Worm (Caenorhabditis elegans): ENCODE results near the gene F35A5.8.

F35A5.8 gene

DNA sequence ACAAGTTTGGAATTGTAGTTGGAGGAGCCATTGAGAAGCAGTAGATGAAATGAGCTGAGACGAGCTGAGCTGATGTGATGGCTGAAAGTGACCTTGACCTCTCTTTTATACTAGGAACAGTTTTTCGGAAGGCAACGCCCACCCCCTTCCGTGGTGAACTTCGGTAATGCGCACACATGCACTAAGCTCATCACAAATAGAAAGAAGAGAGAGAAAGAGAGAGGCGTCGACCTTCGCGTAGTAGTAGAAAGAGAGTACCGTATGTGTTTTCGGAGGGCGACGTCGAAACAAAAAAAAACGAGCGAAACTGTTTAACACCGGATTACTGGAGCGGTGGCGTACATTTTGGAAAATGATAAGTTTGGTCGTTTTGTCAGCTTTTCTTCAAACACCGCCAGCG is 22.2 kb downstream of the F35A5.8 start, which contains the start of gene marg-1:
marg-1 (minus strand) TSS at position 101 of the 400 bp plus-strand sequence.
- no peak for TF ChIP-seq pax-3 (tag; optimal IDR thresholded peaks at IDR 0.05)
- TF ChIP-seq lin-14 (GFP tag; optimal IDR thresholded peaks at IDR 0.05): peak; percentile 3
- TF ChIP-seq nhr-84 (tag; optimal IDR thresholded peaks at IDR 0.05): no peak
- TF ChIP-seq nhr-20 (tag; optimal IDR thresholded peaks at IDR 0.05): no peak
- TF ChIP-seq lin-39 (tag; optimal IDR thresholded peaks at IDR 0.05): no peak
- TF ChIP-seq fkh-8 (tag; optimal IDR thresholded peaks at IDR 0.05): no peak
- TF ChIP-seq mef-2 (tag; optimal IDR thresholded peaks at IDR 0.05): no peak
- TF ChIP-seq zag-1 (tag; optimal IDR thresholded peaks at IDR 0.05): no peak
- no peak for TF ChIP-seq C04F5.9 (tag; optimal IDR thresholded peaks at IDR 0.05)

DNA sequence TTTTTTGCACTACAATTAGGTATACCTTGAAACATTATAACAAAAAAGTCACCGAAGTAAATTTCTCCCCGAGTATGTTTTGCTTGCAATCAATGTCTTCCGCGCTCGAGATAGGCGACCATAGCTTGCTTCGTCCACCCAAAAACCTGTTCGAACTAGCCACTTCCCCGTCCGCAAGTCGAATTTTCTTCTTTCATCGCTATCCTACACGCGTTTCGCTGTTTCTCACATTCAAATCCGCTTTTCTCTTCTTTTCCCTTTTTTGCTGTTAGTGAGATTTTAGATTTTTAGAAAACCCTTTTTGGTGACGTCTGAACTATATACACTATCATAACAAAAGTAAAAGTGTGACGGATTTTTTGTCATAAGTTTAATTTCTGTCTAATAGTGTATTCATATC is 30.0 kb downstream of the F35A5.8 start:
- TF ChIP-seq nhr-19 (GFP tag; conservative IDR thresholded peaks at IDR 0.05) (no peak), sptf-1 (tag; optimal IDR thresholded peaks at IDR 0.05) (no peak), efl-1 (optimal IDR thresholded peaks at IDR 0.05) (no peak), efl-1 (GFP tag; optimal IDR thresholded peaks at IDR 0.05 in 1 of 2) (peak in 1 of 2 experiments; percentile 83), blmp-1 (tag; optimal IDR thresholded peaks at IDR 0.05) (peak; percentile 95), lin-14 (GFP tag; optimal IDR thresholded peaks at IDR 0.05) (peak; percentile 18), fkh-8 (tag; optimal IDR thresholded peaks at IDR 0.05) (no peak), dpl-1 (GFP tag; optimal IDR thresholded peaks at IDR 0.05) (no peak)

- no peak for TF ChIP-seq zag-1 (tag; optimal IDR thresholded peaks at IDR 0.05)
- no peak for TF ChIP-seq nhr-237 (tag; optimal IDR thresholded peaks at IDR 0.05)
- TF ChIP-seq irx-1 (tag; optimal IDR thresholded peaks at IDR 0.05): no peak
- no peak for TF ChIP-seq elt-3 (tag; optimal IDR thresholded peaks at IDR 0.05)
- TF ChIP-seq fkh-10 (GFP tag; optimal IDR thresholded peaks at IDR 0.05): no peak
- TF ChIP-seq efl-3 (GFP tag; optimal IDR thresholded peaks at IDR 0.05): no peak
- no peak for TF ChIP-seq ztf-4 (tag; optimal IDR thresholded peaks at IDR 0.05)
- peak; percentile 25 for TF ChIP-seq rnt-1 (tag; optimal IDR thresholded peaks at IDR 0.05)
- no peak for TF ChIP-seq aly-2 (tag; optimal IDR thresholded peaks at IDR 0.05)
- peak; percentile 57 for TF ChIP-seq nhr-71 (tag; optimal IDR thresholded peaks at IDR 0.05)
- TF ChIP-seq ceh-63 (GFP tag; optimal IDR thresholded peaks at IDR 0.05): no peak
- TF ChIP-seq hpl-2 (GFP tag; optimal IDR thresholded peaks at IDR 0.05): no peak
- no peak for TF ChIP-seq ces-1 (GFP tag; optimal IDR thresholded peaks at IDR 0.05)
- peak; percentile 7 for TF ChIP-seq unc-130 (tag; optimal IDR thresholded peaks at IDR 0.05)
- TF ChIP-seq xbp-1 (tag; optimal IDR thresholded peaks at IDR 0.05): peak; percentile 54
- peak in 1 of 2 experiments; percentile 6 for TF ChIP-seq efl-1 (optimal IDR thresholded peaks at IDR 0.05)
- peak in 1 of 2 experiments; percentile 61 for TF ChIP-seq efl-1 (GFP tag; optimal IDR thresholded peaks at IDR 0.05 in 1 of 2)
- TF ChIP-seq alr-1 (tag; optimal IDR thresholded peaks at IDR 0.05; ENCODE audit: borderline replicate concordance): no peak
- no peak for TF ChIP-seq fkh-8 (tag; optimal IDR thresholded peaks at IDR 0.05)
- no peak for TF ChIP-seq nhr-76 (tag; optimal IDR thresholded peaks at IDR 0.05)
- peak; percentile 31 for TF ChIP-seq nhr-20 (tag; optimal IDR thresholded peaks at IDR 0.05)
- no peak for TF ChIP-seq sup-37 (GFP tag; optimal IDR thresholded peaks at IDR 0.05)
- TF ChIP-seq Y116A8C.19 (tag; optimal IDR thresholded peaks at IDR 0.05; ENCODE audit: borderline replicate concordance): no peak
- no peak for TF ChIP-seq elt-2 (tag; optimal IDR thresholded peaks at IDR 0.05)
- TF ChIP-seq lsy-2 (tag; optimal IDR thresholded peaks at IDR 0.05): peak; percentile 42 to 52
- no peak for TF ChIP-seq C34B4.2 (tag; optimal IDR thresholded peaks at IDR 0.05)
- no peak for TF ChIP-seq unc-98 (GFP tag; IDR thresholded peaks at IDR 0.05)
- TF ChIP-seq mab-9 (GFP tag; IDR thresholded peaks at IDR 0.05): no peak
- TF ChIP-seq nhr-11 (tag; optimal IDR thresholded peaks at IDR 0.05): no peak
- no peak for TF ChIP-seq unc-30 (tag; optimal IDR thresholded peaks at IDR 0.05)
- TF ChIP-seq nhr-77 (tag; optimal IDR thresholded peaks at IDR 0.05): no peak
- no peak for TF ChIP-seq hlh-17 (GFP tag; optimal IDR thresholded peaks at IDR 0.05; ENCODE audit: borderline replicate concordance)
- no peak for TF ChIP-seq unc-86 (tag; optimal IDR thresholded peaks at IDR 0.05)
- TF ChIP-seq vab-15 (tag; optimal IDR thresholded peaks at IDR 0.05): no peak
- TF ChIP-seq fkh-4 (tag; optimal IDR thresholded peaks at IDR 0.05; ENCODE audit: borderline replicate concordance): no peak
- TF ChIP-seq lin-35 (GFP tag; optimal IDR thresholded peaks at IDR 0.05): peak in 1 of 2 experiments; percentile 35
- TF ChIP-seq C04F5.9 (tag; optimal IDR thresholded peaks at IDR 0.05): no peak
- no peak for TF ChIP-seq ets-5 (GFP tag; IDR thresholded peaks at IDR 0.05)
- no peak for TF ChIP-seq nhr-28 (tag; optimal IDR thresholded peaks at IDR 0.05)
- no peak for TF ChIP-seq grh-1 (GFP tag; IDR thresholded peaks at IDR 0.05)
- TF ChIP-seq sptf-1 (tag; optimal IDR thresholded peaks at IDR 0.05): no peak
Measured at ce11 chrX:3772405-3772804, 30.9 kb downstream of the F35A5.8 start, which contains the start of gene F47B7.2. Gene F47B7.2, plus strand, starts transcription at chrX:3772762.

All from whole organism, L1 larva.